Worm (Caenorhabditis elegans) whole organism, L4 larva: Measurements from ENCODE around the gene sdha-1.

Experiments used
- R02D3.7 ChIP-seq: fragments of 150-350 bp; sonication (generic microtip); optimal IDR thresholded peaks from 3 replicates; lab custom pipeline; 2014; ENCODE audit warnings: missing biosample characterization, missing genetic modification characterization
- Y48G9A.11 ChIP-seq: fragments of 200-800 bp; sonication (Bioruptor generic); IDR thresholded peaks from 2 replicates; pipeline ENCODE4 v1.3.6; 2022; ENCODE audit warnings: missing genetic modification reagents, missing genetic modification characterization, missing compliant biosample characterization
- Y5F2A.4 ChIP-seq: fragments of 200-800 bp; sonication (Bioruptor generic); optimal IDR thresholded peaks from 2 replicates; lab custom pipeline; 2018; ENCODE audit warnings: mild to moderate bottlenecking, missing genetic modification characterization, missing compliant biosample characterization
- ZK546.5 ChIP-seq, 2 experiments: sonication (generic microtip); optimal IDR thresholded peaks; 2 replicates each; lab custom pipeline; 2017; ENCODE audit warnings: missing biosample characterization in 2 of 2, missing genetic modification characterization in 2 of 2
- ces-1 ChIP-seq: fragments of 150-350 bp; sonication (generic microtip); optimal IDR thresholded peaks from 4 replicates; lab custom pipeline; 2014; ENCODE audit warnings: missing biosample characterization, missing genetic modification reagents, missing genetic modification characterization
- duxl-1 ChIP-seq: sonication (generic microtip); optimal IDR thresholded peaks from 2 replicates; lab custom pipeline; 2016; ENCODE audit warnings: mild to moderate bottlenecking, missing genetic modification characterization, moderate library complexity, missing compliant biosample characterization; ENCODE audit not compliant: poor library complexity
- fkh-10 ChIP-seq: fragments of 150-350 bp; optimal IDR thresholded peaks from 2 replicates; lab custom pipeline; 2014; ENCODE audit warnings: missing biosample characterization, missing genetic modification reagents, missing genetic modification characterization
- lir-3 ChIP-seq: sonication (generic microtip); optimal IDR thresholded peaks from 2 replicates; lab custom pipeline; 2016; ENCODE audit warnings: mild to moderate bottlenecking, missing genetic modification characterization, missing compliant biosample characterization
- lsy-2 ChIP-seq, 2 experiments: fragments of 150-350 bp in 1 of 2; sonication (generic microtip) in 1 of 2; optimal IDR thresholded peaks; 2 replicates each; lab custom pipeline; 2014 to 2017; ENCODE audit warnings: missing biosample characterization in 2 of 2, missing genetic modification characterization in 2 of 2
- nhr-25 ChIP-seq: sonication (generic microtip); optimal IDR thresholded peaks from 2 replicates; lab custom pipeline; 2017; ENCODE audit warnings: missing genetic modification characterization, mild to moderate bottlenecking, missing compliant biosample characterization, antibody characterized with exemption, moderate library complexity, borderline replicate concordance; ENCODE audit not compliant: insufficient read depth
- nhr-76 ChIP-seq: fragments of 150-350 bp; optimal IDR thresholded peaks from 2 replicates; lab custom pipeline; 2014; ENCODE audit warnings: missing biosample characterization, missing genetic modification characterization
- pha-4 ChIP-seq, 2 experiments: fragments of 150-350 bp in 1 of 2; fragments of 200-800 bp in 1 of 2; sonication (Bioruptor generic) in 1 of 2; IDR thresholded peaks in 1 of 2; optimal IDR thresholded peaks in 1 of 2; 2 replicates each; pipeline versions ENCODE4 v1.3.6 to Lab custom; 2014 to 2022; ENCODE audit warnings: missing genetic modification characterization in 2 of 2, missing genetic modification reagents in 2 of 2, missing biosample characterization in 1 of 2, missing compliant biosample characterization in 1 of 2
- skn-1 ChIP-seq: fragments of 150-350 bp; optimal IDR thresholded peaks from 2 replicates; lab custom pipeline; 2014; ENCODE audit warnings: missing biosample characterization, missing genetic modification characterization
- ztf-7 ChIP-seq: fragments of 150-350 bp; optimal IDR thresholded peaks from 2 replicates; lab custom pipeline; 2014; ENCODE audit warnings: missing biosample characterization, missing genetic modification characterization

DNA sequence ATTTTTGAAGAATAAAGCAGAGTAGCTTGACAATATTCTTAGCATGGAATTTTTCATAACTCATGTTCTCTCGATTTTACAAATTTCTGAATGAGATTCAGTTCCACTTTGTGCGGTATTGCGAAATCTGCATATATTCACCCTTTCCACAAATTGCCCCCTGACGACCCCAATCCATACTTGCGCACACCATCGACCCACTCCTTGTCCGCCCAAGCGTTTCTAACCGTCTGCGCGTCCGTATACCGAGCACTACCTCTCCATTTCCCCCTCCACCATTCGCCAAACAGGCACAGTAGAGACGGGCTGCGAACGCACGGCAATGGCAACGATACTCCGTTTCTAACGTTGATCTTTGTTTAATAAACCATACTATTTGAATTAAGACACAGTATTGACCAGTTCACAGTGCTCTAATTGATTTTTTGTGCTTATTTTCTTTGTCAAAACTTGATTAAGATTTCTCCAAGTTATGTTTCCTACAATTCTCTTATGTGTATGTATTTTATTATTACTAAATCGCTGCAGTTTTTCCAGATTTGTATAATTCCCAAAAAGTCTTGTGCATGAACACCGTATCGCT lies 10.9 kb upstream of the sdha-1 start, which contains the start of gene utx-1:
- TF ChIP-seq pha-4 (GFP tag; IDR thresholded peaks at IDR 0.05; lab: Robert Waterston, UW) (no peak), pha-4 (tag; optimal IDR thresholded peaks at IDR 0.05; lab: Kevin White, UChicago) (no peak), lir-3 (tag; lab: Kevin White, UChicago) (no peak), ztf-7 (tag; lab: Kevin White, UChicago) (no peak), fkh-10 (no peak), skn-1 (no peak), Y5F2A.4 (GFP tag; lab: Kevin White, UChicago) (no peak), ces-1 (GFP tag; lab: Kevin White, UChicago) (no peak), nhr-76 (tag; lab: Kevin White, UChicago) (no peak), ZK546.5 (tag; optimal IDR thresholded peaks at IDR 0.05; lab: Kevin White, UChicago) (no peak), nhr-25 (tag; lab: Kevin White, UChicago) (no peak), Y48G9A.11 (GFP tag; lab: Robert Waterston, UW) (no peak), duxl-1 (tag; lab: Kevin White, UChicago) (no peak), R02D3.7 (tag; lab: Kevin White, UChicago) (no peak), lsy-2 (tag; optimal IDR thresholded peaks at IDR 0.05; lab: Kevin White, UChicago) (peak in 1 of 2 experiments; percentile 10)
